Worm (Caenorhabditis elegans) whole organism, L3 larva: ENCODE results near the gene Y37H2A.18.

Source experiments
- ceh-82 ChIP-seq: fragments of 150-350 bp; optimal IDR thresholded peaks from 2 replicates; lab custom pipeline; 2014; ENCODE audit warnings: missing biosample characterization, missing genetic modification characterization
- fkh-10 ChIP-seq: sonication (generic microtip); optimal IDR thresholded peaks from 2 replicates; lab custom pipeline; 2017; ENCODE audit warnings: missing biosample characterization, missing genetic modification reagents, missing genetic modification characterization

DNA sequence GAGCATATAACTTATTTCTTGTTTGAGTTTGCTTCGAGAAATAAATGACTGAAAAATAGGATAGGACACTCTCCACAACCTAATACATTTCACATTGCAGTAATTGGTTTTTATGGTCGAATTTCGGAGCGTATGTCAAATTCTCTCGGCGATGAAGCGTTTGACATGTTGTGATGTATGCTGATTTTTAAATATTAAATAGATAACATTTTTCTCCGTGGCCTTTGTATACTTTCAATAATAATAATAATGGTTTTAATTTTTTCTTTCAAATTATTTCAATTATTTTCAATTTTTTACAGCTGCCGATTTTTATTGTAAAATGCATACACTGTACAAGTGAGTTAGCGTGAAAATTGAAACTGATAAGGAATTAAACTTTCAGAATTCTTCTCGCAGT is 13.0 kb upstream of the Y37H2A.18 start, which contains the start of gene C14A6.3:
- TF ChIP-seq fkh-10 = no peak
- no peak for TF ChIP-seq ceh-82 (tag; lab: Kevin White, UChicago)
